Worm (Caenorhabditis elegans) whole organism, L4/young adult: ENCODE data around the gene Y110A2AL.4.

Experiments
- W03F9.2 ChIP-seq: fragments of 150-350 bp; optimal IDR thresholded peaks from 2 replicates; lab custom pipeline; 2014; ENCODE audit warnings: missing biosample characterization, missing genetic modification characterization
- dao-5 ChIP-seq: sonication (generic microtip); optimal IDR thresholded peaks from 2 replicates; lab custom pipeline; 2016; ENCODE audit warnings: missing genotype, missing genetic modification characterization, moderate library complexity, missing compliant biosample characterization
- him-1 ChIP-seq: sonication (generic microtip); optimal IDR thresholded peaks from 2 replicates; lab custom pipeline; 2016; ENCODE audit warnings: missing genotype, missing genetic modification reagents, missing genetic modification characterization, missing compliant biosample characterization

ce11 chrII:2816676-2817075 is 22.4 kb upstream of the Y110A2AL.4 start, which contains the start of gene set-13:
- TF ChIP-seq W03F9.2 (no peak), him-1 (tag; lab: Kevin White, UChicago) (no peak), dao-5 (tag; lab: Kevin White, UChicago) (no peak)
